Worm (Caenorhabditis elegans) whole organism, late embryonic: ENCODE measurements around the gene grsp-1.
A peak's percentile ranks its signal among the peaks of the same experiment; 100 is the strongest.

ENCODE experiments used
- F13H6.1 ChIP-seq: sonication (generic microtip); optimal IDR thresholded peaks from 2 replicates; lab custom pipeline; 2016; ENCODE audit warnings: missing genetic modification characterization, missing compliant biosample characterization
- K02D7.2 ChIP-seq: sonication (generic microtip); optimal IDR thresholded peaks from 2 replicates; lab custom pipeline; 2017; ENCODE audit warnings: mild to moderate bottlenecking, missing genetic modification characterization, missing compliant biosample characterization
- T23F11.4 ChIP-seq: fragments of 200-800 bp; sonication (Bioruptor generic); optimal IDR thresholded peaks from 2 replicates; lab custom pipeline; 2018; ENCODE audit warnings: mild to moderate bottlenecking, missing genetic modification characterization, missing compliant biosample characterization
- ahr-1 ChIP-seq: sonication (generic microtip); optimal IDR thresholded peaks from 2 replicates; lab custom pipeline; 2016; ENCODE audit warnings: missing genetic modification characterization, missing compliant biosample characterization
- ceh-18 ChIP-seq: sonication (generic microtip); optimal IDR thresholded peaks from 2 replicates; lab custom pipeline; 2016; ENCODE audit warnings: missing genetic modification characterization, missing compliant biosample characterization
- ceh-2 ChIP-seq: sonication (generic microtip); optimal IDR thresholded peaks from 2 replicates; lab custom pipeline; 2016; ENCODE audit warnings: missing genotype, missing genetic modification characterization, missing compliant biosample characterization
- ceh-31 ChIP-seq: sonication (generic microtip); optimal IDR thresholded peaks from 2 replicates; lab custom pipeline; 2016; ENCODE audit warnings: missing genetic modification characterization, missing compliant biosample characterization
- ceh-45 ChIP-seq: fragments of 200-800 bp; sonication (Bioruptor generic); IDR thresholded peaks from 2 replicates; pipeline ENCODE4 v1.3.6; 2022; ENCODE audit warnings: missing genetic modification reagents, missing genetic modification characterization, missing compliant biosample characterization
- ceh-9 ChIP-seq: sonication (generic microtip); optimal IDR thresholded peaks from 2 replicates; lab custom pipeline; 2016; ENCODE audit warnings: mild to moderate bottlenecking, missing genetic modification characterization, inconsistent platforms, missing compliant biosample characterization
- che-1 ChIP-seq: sonication (generic microtip); optimal IDR thresholded peaks from 2 replicates; lab custom pipeline; 2016; ENCODE audit warnings: mild to moderate bottlenecking, missing genetic modification characterization, missing compliant biosample characterization
- elt-2 ChIP-seq: sonication (generic microtip); optimal IDR thresholded peaks from 2 replicates; lab custom pipeline; 2016; ENCODE audit warnings: missing genetic modification reagents, missing genetic modification characterization, missing compliant biosample characterization
- elt-4 ChIP-seq: sonication (generic microtip); optimal IDR thresholded peaks from 2 replicates; lab custom pipeline; 2016; ENCODE audit warnings: missing genetic modification characterization, missing compliant biosample characterization
- fax-1 ChIP-seq: sonication (generic microtip); optimal IDR thresholded peaks from 2 replicates; lab custom pipeline; 2016; ENCODE audit warnings: missing genotype, missing genetic modification characterization, missing compliant biosample characterization
- fkh-6 ChIP-seq: sonication (generic microtip); optimal IDR thresholded peaks from 2 replicates; lab custom pipeline; 2016; ENCODE audit warnings: missing genetic modification characterization, missing compliant biosample characterization
- hlh-13 ChIP-seq: fragments of 200-800 bp; sonication (Bioruptor generic); optimal IDR thresholded peaks from 2 replicates; lab custom pipeline; 2018; ENCODE audit warnings: mild to moderate bottlenecking, missing genetic modification characterization, missing compliant biosample characterization
- hlh-15 ChIP-seq: sonication (generic microtip); optimal IDR thresholded peaks from 2 replicates; lab custom pipeline; 2016; ENCODE audit warnings: missing genetic modification characterization, missing compliant biosample characterization
- hlh-30 ChIP-seq: sonication (generic microtip); optimal IDR thresholded peaks from 2 replicates; lab custom pipeline; 2017; ENCODE audit warnings: antibody characterized with exemption, missing genetic modification characterization, missing compliant biosample characterization; ENCODE audit not compliant: insufficient read depth
- hlh-6 ChIP-seq: sonication (generic microtip); optimal IDR thresholded peaks from 2 replicates; lab custom pipeline; 2016; ENCODE audit warnings: missing genotype, missing genetic modification characterization, missing compliant biosample characterization
- hlh-8 ChIP-seq: sonication (generic microtip); optimal IDR thresholded peaks from 2 replicates; lab custom pipeline; 2016; ENCODE audit warnings: missing genotype, missing genetic modification characterization, missing compliant biosample characterization
- lim-6 ChIP-seq: sonication (generic microtip); optimal IDR thresholded peaks from 2 replicates; lab custom pipeline; 2016; ENCODE audit warnings: missing genetic modification characterization, missing compliant biosample characterization
- lin-11 ChIP-seq: fragments of 200-800 bp; sonication (Bioruptor generic); optimal IDR thresholded peaks from 2 replicates; lab custom pipeline; 2018; ENCODE audit warnings: mild to moderate bottlenecking, missing genetic modification characterization, missing compliant biosample characterization
- madf-2 ChIP-seq: sonication (generic microtip); optimal IDR thresholded peaks from 2 replicates; lab custom pipeline; 2017; ENCODE audit warnings: missing genetic modification characterization, missing compliant biosample characterization
- nfya-1 ChIP-seq: sonication (generic microtip); optimal IDR thresholded peaks from 2 replicates; lab custom pipeline; 2017; ENCODE audit warnings: missing genetic modification characterization, mild to moderate bottlenecking, missing compliant biosample characterization, antibody characterized with exemption, moderate library complexity
- nhr-232 ChIP-seq: sonication (generic microtip); optimal IDR thresholded peaks from 2 replicates; lab custom pipeline; 2016; ENCODE audit warnings: missing genetic modification characterization, missing compliant biosample characterization
- pag-3 ChIP-seq: sonication (generic microtip); optimal IDR thresholded peaks from 2 replicates; lab custom pipeline; 2016; ENCODE audit warnings: missing compliant biosample characterization, missing genetic modification characterization, borderline replicate concordance
- pat-9 ChIP-seq: fragments of 200-800 bp; sonication (Bioruptor generic); optimal IDR thresholded peaks from 2 replicates; lab custom pipeline; 2018; ENCODE audit warnings: mild to moderate bottlenecking, missing genetic modification characterization, moderate library complexity, missing compliant biosample characterization
- pha-4 ChIP-seq: fragments of 150-350 bp; optimal IDR thresholded peaks from 2 replicates; lab custom pipeline; 2018; ENCODE audit warnings: missing biosample characterization, missing genetic modification reagents, missing genetic modification characterization
- pqm-1 ChIP-seq: sonication (generic microtip); optimal IDR thresholded peaks from 2 replicates; lab custom pipeline; 2016; ENCODE audit warnings: missing genetic modification characterization, missing compliant biosample characterization
- rnt-1 ChIP-seq: sonication (generic microtip); optimal IDR thresholded peaks from 2 replicates; lab custom pipeline; 2016; ENCODE audit warnings: missing genetic modification characterization, missing compliant biosample characterization
- tbx-2 ChIP-seq: sonication (generic microtip); optimal IDR thresholded peaks from 2 replicates; lab custom pipeline; 2016; ENCODE audit warnings: missing genetic modification characterization, missing compliant biosample characterization
- unc-3 ChIP-seq, 2 experiments: fragments of 200-800 bp in 1 of 2; sonication (Bioruptor generic) in 1 of 2; sonication (generic microtip) in 1 of 2; conservative IDR thresholded peaks in 1 of 2; optimal IDR thresholded peaks in 1 of 2; 2 replicates each; pipeline versions ENCODE4 v1.3.6 to Lab custom; 2016 to 2022; ENCODE audit warnings: missing compliant biosample characterization in 2 of 2, missing genetic modification characterization in 2 of 2, missing genetic modification reagents in 1 of 2
- unc-55 ChIP-seq: sonication (generic microtip); optimal IDR thresholded peaks from 2 replicates; lab custom pipeline; 2017; ENCODE audit warnings: missing biosample characterization, missing genetic modification reagents, missing genetic modification characterization
- unc-86 ChIP-seq: sonication (generic microtip); optimal IDR thresholded peaks from 2 replicates; lab custom pipeline; 2016; ENCODE audit warnings: missing genetic modification characterization, missing compliant biosample characterization
- ztf-16 ChIP-seq: sonication (generic microtip); optimal IDR thresholded peaks from 2 replicates; lab custom pipeline; 2017; ENCODE audit warnings: missing genetic modification characterization, missing compliant biosample characterization

The grsp-1 gene

DNA sequence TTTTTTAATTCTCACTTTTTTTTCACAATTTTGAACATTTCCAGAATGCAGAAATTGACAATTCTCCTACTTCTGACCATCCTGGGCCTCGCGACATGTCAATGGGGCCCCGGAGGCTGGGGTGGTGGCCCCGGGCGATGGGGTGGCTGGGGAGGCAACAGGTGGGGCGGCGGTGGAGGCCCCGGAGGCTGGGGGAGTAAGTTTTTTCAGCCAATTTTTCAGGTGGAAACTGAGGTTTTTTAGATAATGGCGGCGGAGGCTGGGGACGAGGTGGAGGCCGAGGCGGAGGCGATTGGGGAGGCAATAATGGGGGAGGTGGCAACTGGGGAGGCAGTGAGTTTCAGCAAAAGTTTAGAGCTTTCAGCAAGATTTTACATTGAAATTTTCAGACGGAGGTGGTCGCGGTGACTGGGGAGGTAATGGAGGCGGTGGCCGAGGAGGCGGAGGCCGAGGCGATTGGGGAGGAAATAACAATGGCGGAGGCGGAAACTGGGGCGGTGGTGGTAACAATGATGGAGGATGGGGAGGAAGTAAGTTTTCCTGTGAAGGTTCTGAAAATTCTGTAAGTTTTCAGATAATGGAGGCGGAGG lies 919 bp downstream of the grsp-1 start:
- TF ChIP-seq K02D7.2 (tag; lab: Kevin White, UChicago) = peak; percentile 10
- TF ChIP-seq unc-86 (tag; lab: Kevin White, UChicago) = no peak
- TF ChIP-seq ceh-9 (tag; lab: Kevin White, UChicago) = peak; percentile 24
- TF ChIP-seq, all 69 proteins: peak for 2

DNA sequence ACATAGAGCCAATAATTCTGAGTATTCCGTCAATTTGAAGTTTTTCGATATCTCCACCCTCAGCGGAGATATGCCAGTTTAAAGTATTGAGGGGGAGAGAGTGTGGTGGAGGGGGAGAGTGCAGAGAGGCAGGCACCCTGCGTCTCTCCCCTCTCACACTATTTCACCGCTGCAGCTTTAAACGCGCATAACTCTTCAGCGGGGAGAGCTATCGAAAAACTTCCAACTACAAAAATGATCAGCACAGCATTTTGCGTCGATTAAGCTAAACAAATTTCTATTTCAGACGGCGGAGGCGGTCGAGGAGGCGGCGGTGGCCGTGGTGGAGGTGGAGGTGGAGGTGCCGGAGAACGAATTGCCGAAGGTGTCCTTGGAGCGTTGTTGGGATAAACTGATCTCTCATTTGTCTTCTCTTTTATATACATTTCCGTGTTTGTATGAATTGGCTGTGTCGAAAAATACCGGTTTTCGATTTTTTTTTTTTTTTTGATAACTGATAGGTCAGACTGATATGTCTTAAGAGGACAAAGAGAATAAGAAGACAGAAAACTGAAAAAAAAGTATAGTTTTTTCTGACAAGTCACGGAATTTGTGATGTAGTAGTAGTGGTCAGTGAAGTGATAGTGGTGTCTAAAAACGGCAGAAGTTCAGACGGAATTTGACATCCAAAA lies 2.5 kb downstream of the grsp-1 start:
- no peak for TF ChIP-seq rnt-1 (tag; lab: Kevin White, UChicago)
- TF ChIP-seq lin-11 (tag; lab: Kevin White, UChicago) = no peak
- no peak for TF ChIP-seq ahr-1 (tag; lab: Kevin White, UChicago)
- TF ChIP-seq unc-55 (GFP tag; lab: Kevin White, UChicago) = no peak
- no peak for TF ChIP-seq unc-3 (GFP tag; conservative IDR thresholded peaks at IDR 0.05; lab: Robert Waterston, UW)
- TF ChIP-seq unc-3 (tag; optimal IDR thresholded peaks at IDR 0.05; lab: Kevin White, UChicago) = no peak
- TF ChIP-seq F13H6.1 (tag; lab: Kevin White, UChicago) = no peak
- no peak for TF ChIP-seq fax-1
- no peak for TF ChIP-seq ztf-16 (tag; lab: Kevin White, UChicago)
- no peak for TF ChIP-seq pqm-1 (tag; lab: Kevin White, UChicago)
- TF ChIP-seq ceh-18 (tag; lab: Kevin White, UChicago) = no peak
- no peak for TF ChIP-seq tbx-2 (tag; lab: Kevin White, UChicago)
- TF ChIP-seq ceh-2 (tag; lab: Kevin White, UChicago) = no peak
- TF ChIP-seq hlh-6 (tag; lab: Kevin White, UChicago) = no peak
- no peak for TF ChIP-seq hlh-30 (tag; lab: Kevin White, UChicago)
- TF ChIP-seq nfya-1 (tag; lab: Kevin White, UChicago) = no peak
- no peak for TF ChIP-seq che-1

DNA sequence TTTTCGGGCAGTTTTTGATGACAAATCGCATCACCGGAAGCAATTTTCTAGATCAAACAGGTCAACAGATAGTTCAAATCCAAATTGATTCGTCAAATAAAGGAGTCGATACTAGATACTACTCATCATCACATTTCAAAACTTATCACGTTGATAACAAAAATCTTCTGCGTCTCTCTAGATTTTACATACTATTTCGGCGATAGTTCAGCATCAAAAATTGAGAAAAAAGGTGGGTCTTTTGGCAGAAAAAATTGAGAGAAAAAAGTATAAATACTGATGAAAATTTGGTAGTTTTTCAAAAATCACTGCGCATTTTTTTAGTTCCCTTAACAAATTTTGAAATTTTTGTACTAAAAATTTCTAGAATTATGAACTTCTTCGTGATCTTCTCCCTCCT lies 3.9 kb downstream of the grsp-1 start, which contains the start of gene nlp-26:
Gene nlp-26 (plus strand): TSS at position 301 of the 400 bp plus-strand sequence.
- no peak for TF ChIP-seq hlh-8 (tag; lab: Kevin White, UChicago)
- TF ChIP-seq pha-4 (tag; lab: Kevin White, UChicago) = no peak
- TF ChIP-seq ceh-9 (tag; lab: Kevin White, UChicago) = no peak
- TF ChIP-seq pat-9 = no peak
- no peak for TF ChIP-seq hlh-15
- TF ChIP-seq elt-2 (tag; lab: Kevin White, UChicago) = no peak
- no peak for TF ChIP-seq hlh-6 (tag; lab: Kevin White, UChicago)
- TF ChIP-seq ceh-31 (tag; lab: Kevin White, UChicago) = no peak
- no peak for TF ChIP-seq madf-2 (tag; lab: Kevin White, UChicago)
- TF ChIP-seq ceh-2 (tag; lab: Kevin White, UChicago) = no peak
- TF ChIP-seq fkh-6 = no peak
- no peak for TF ChIP-seq rnt-1 (tag; lab: Kevin White, UChicago)
- no peak for TF ChIP-seq hlh-30 (tag; lab: Kevin White, UChicago)
- TF ChIP-seq F13H6.1 (tag; lab: Kevin White, UChicago) = no peak
- TF ChIP-seq T23F11.4 = no peak
- TF ChIP-seq hlh-13 (GFP tag; lab: Kevin White, UChicago) = no peak
- TF ChIP-seq pag-3 (tag; lab: Kevin White, UChicago) = no peak
- TF ChIP-seq, all 69 proteins: peak for 0

DNA sequence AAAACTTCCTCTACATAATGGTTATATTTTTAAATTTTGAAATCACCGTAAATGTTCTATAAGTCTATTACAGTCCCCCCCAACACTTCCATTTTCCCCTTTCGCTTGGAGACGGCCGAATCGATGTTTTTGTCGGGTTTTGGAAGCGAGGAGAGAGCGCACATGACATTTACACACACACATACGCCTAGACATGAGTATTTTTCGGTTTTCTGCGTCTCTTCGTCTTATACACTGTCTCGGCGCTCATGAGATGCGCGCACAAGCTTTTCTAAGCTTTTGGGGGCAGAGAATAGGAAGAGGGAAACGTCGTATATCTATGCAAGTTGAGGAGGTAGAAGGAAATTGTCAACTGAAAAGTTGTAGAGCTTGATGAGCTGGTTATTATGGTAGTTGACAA lies 10.8 kb downstream of the grsp-1 start:
- no peak for TF ChIP-seq lim-6 (tag; lab: Kevin White, UChicago)
- no peak for TF ChIP-seq lin-11 (tag; lab: Kevin White, UChicago)
- no peak for TF ChIP-seq ceh-45 (GFP tag; lab: Robert Waterston, UW)
- TF ChIP-seq hlh-30 (tag; lab: Kevin White, UChicago) = peak; percentile 78
- TF ChIP-seq nhr-232 (tag; lab: Kevin White, UChicago) = no peak
- TF ChIP-seq nfya-1 (tag; lab: Kevin White, UChicago) = peak; percentile 30
- TF ChIP-seq elt-4 (tag; lab: Kevin White, UChicago) = no peak
- no peak for TF ChIP-seq K02D7.2 (tag; lab: Kevin White, UChicago)
